Fruit fly (Drosophila melanogaster) whole organism, embryonic: ENCODE results near the gene CG4951.
A peak's percentile ranks its signal among the peaks of the same experiment; 100 is the strongest.

Source experiments
- Asciz ChIP-seq: fragments of 200-800 bp; sonication (Bioruptor generic); optimal IDR thresholded peaks from 2 replicates; lab custom pipeline; 2017; ENCODE audit warnings: missing biosample characterization, mild to moderate bottlenecking, missing genetic modification characterization, missing genetic modification reagents
- CG11093 ChIP-seq: fragments of 200-800 bp; sonication (Bioruptor generic); IDR thresholded peaks from 3 replicates; pipeline ENCODE4 v1.3.6; 2022; ENCODE audit warnings: missing biosample characterization, missing genetic modification characterization
- CG11247 ChIP-seq: fragments of 200-800 bp; sonication (Bioruptor generic); IDR thresholded peaks from 2 replicates; pipeline ENCODE4 v1.3.6; 2022; ENCODE audit warnings: missing biosample characterization, missing genetic modification characterization
- CG11504 ChIP-seq: fragments of 200-800 bp; sonication (Bioruptor generic); optimal IDR thresholded peaks from 3 replicates; lab custom pipeline; 2019; ENCODE audit warnings: missing biosample characterization, mild to moderate bottlenecking, missing genetic modification characterization, moderate library complexity
- CG12071 ChIP-seq: fragments of 200-800 bp; sonication (Bioruptor generic); optimal IDR thresholded peaks from 3 replicates; lab custom pipeline; 2018; ENCODE audit warnings: missing biosample characterization, mild to moderate bottlenecking, missing genetic modification characterization
- CG13123 ChIP-seq: fragments of 200-800 bp; sonication (Bioruptor generic); optimal IDR thresholded peaks from 2 replicates; lab custom pipeline; 2016; ENCODE audit warnings: missing biosample characterization, missing genetic modification characterization
- CG13894 ChIP-seq: fragments of 200-800 bp; sonication (Bioruptor generic); optimal IDR thresholded peaks from 3 replicates; lab custom pipeline; 2018; ENCODE audit warnings: missing biosample characterization, mild to moderate bottlenecking, missing genetic modification characterization, moderate library complexity
- CG16779 ChIP-seq: fragments of 200-800 bp; sonication (Bioruptor generic); IDR thresholded peaks from 2 replicates; pipeline ENCODE4 v1.3.6; 2022; ENCODE audit warnings: missing biosample characterization, missing genetic modification characterization
- CG17361 ChIP-seq: fragments of 200-800 bp; sonication (Bioruptor generic); IDR thresholded peaks from 3 replicates; pipeline ENCODE4 v1.3.6; 2022; ENCODE audit warnings: missing biosample characterization, missing genetic modification characterization
- CG17612 ChIP-seq: fragments of 200-800 bp; sonication (Bioruptor generic); IDR thresholded peaks from 2 replicates; pipeline ENCODE4 v1.3.6; 2022; ENCODE audit warnings: missing biosample characterization, missing genetic modification characterization
- CG3407 ChIP-seq: fragments of 200-800 bp; sonication (Bioruptor generic); optimal IDR thresholded peaks from 2 replicates; lab custom pipeline; 2018; ENCODE audit warnings: missing biosample characterization, mild to moderate bottlenecking, missing genetic modification characterization
- CG4328 ChIP-seq: fragments of 200-800 bp; sonication (Bioruptor generic); optimal IDR thresholded peaks from 3 replicates; lab custom pipeline; 2017; ENCODE audit warnings: missing biosample characterization, missing genetic modification reagents, missing genetic modification characterization
- CG4820 ChIP-seq: fragments of 200-800 bp; sonication (Bioruptor generic); optimal IDR thresholded peaks from 3 replicates; lab custom pipeline; 2016; ENCODE audit warnings: missing biosample characterization, missing genetic modification characterization
- CG5180 ChIP-seq: fragments of 200-800 bp; sonication (Bioruptor generic); optimal IDR thresholded peaks from 3 replicates; lab custom pipeline; 2017; ENCODE audit warnings: missing biosample characterization, missing genetic modification characterization, mild to moderate bottlenecking, moderate library complexity, missing genetic modification reagents
- CG6854 ChIP-seq: fragments of 200-800 bp; sonication (Bioruptor generic); optimal IDR thresholded peaks from 3 replicates; lab custom pipeline; 2017; ENCODE audit warnings: missing biosample characterization, mild to moderate bottlenecking, missing genetic modification characterization
- CG7786 ChIP-seq: fragments of 200-800 bp; sonication (Bioruptor generic); optimal IDR thresholded peaks from 2 replicates; lab custom pipeline; 2016; ENCODE audit warnings: missing biosample characterization, missing genetic modification characterization
- Dfd ChIP-seq, 2 experiments: fragments of >200 bp; optimal IDR thresholded peaks; 2 replicates each; lab custom pipeline; 2017; ENCODE audit warnings: missing biosample characterization in 2 of 2, missing genetic modification characterization in 2 of 2
- Elba2 ChIP-seq: fragments of 200-800 bp; sonication (Bioruptor generic); optimal IDR thresholded peaks from 3 replicates; lab custom pipeline; 2016; ENCODE audit warnings: missing biosample characterization, missing genetic modification characterization
- H15 ChIP-seq: fragments of 200-800 bp; sonication (Bioruptor generic); IDR thresholded peaks from 3 replicates; pipeline ENCODE4 v1.3.6; 2022; ENCODE audit warnings: missing biosample characterization, missing genetic modification characterization
- Hr78 ChIP-seq, 2 experiments: fragments of 200-800 bp in 1 of 2; fragments of >200 bp in 1 of 2; sonication (Bioruptor generic) in 1 of 2; optimal IDR thresholded peaks; 2 replicates each; lab custom pipeline; 2017 to 2019; ENCODE audit warnings: missing biosample characterization in 2 of 2, missing genetic modification characterization in 2 of 2, mild to moderate bottlenecking in 1 of 2, moderate library complexity in 1 of 2
- Kr ChIP-seq: fragments of 200-800 bp; sonication (Bioruptor generic); optimal IDR thresholded peaks from 2 replicates; lab custom pipeline; 2017; ENCODE audit warnings: missing biosample characterization, mild to moderate bottlenecking, missing genetic modification characterization
- Mes4 ChIP-seq: fragments of 200-800 bp; sonication (Bioruptor generic); optimal IDR thresholded peaks from 2 replicates; lab custom pipeline; 2016; ENCODE audit warnings: missing biosample characterization, missing genetic modification characterization
- Nf-YA ChIP-seq: fragments of 200-800 bp; sonication (Bioruptor generic); IDR thresholded peaks from 2 replicates; pipeline ENCODE4 v1.3.6; 2022; ENCODE audit warnings: missing biosample characterization, missing genetic modification characterization
- Oli ChIP-seq: fragments of 200-800 bp; sonication (Bioruptor generic); optimal IDR thresholded peaks from 2 replicates; lab custom pipeline; 2018; ENCODE audit warnings: missing biosample characterization, mild to moderate bottlenecking, missing genetic modification characterization, moderate library complexity
- Ptx1 ChIP-seq: fragments of 200-800 bp; sonication (Bioruptor generic); IDR thresholded peaks from 2 replicates; pipeline ENCODE4 v1.3.6; 2022; ENCODE audit warnings: missing biosample characterization, missing genetic modification characterization
- Xrp1 ChIP-seq: fragments of 200-800 bp; sonication (Bioruptor generic); IDR thresholded peaks from 2 replicates; pipeline ENCODE4 v1.3.6; 2022; ENCODE audit warnings: missing biosample characterization, missing genetic modification characterization
- da ChIP-seq: fragments of 200-800 bp; sonication (Bioruptor generic); optimal IDR thresholded peaks from 2 replicates; lab custom pipeline; 2016; ENCODE audit warnings: missing biosample characterization, missing genetic modification characterization
- ems ChIP-seq: fragments of 200-800 bp; sonication (Bioruptor generic); optimal IDR thresholded peaks from 3 replicates; lab custom pipeline; 2016; ENCODE audit warnings: missing biosample characterization, missing genetic modification characterization
- eve ChIP-seq, 2 experiments: fragments of >200 bp; optimal IDR thresholded peaks; 2 replicates each; lab custom pipeline; 2017; ENCODE audit warnings: missing biosample characterization in 2 of 2, missing genetic modification characterization in 2 of 2
- ewg ChIP-seq: fragments of 200-800 bp; sonication (Bioruptor generic); optimal IDR thresholded peaks from 3 replicates; lab custom pipeline; 2017; ENCODE audit warnings: mild to moderate bottlenecking, missing biosample characterization, missing genetic modification reagents, missing genetic modification characterization
- fd3F ChIP-seq: fragments of 200-800 bp; sonication (Bioruptor generic); optimal IDR thresholded peaks from 2 replicates; lab custom pipeline; 2018; ENCODE audit warnings: missing biosample characterization, mild to moderate bottlenecking, missing genetic modification characterization, moderate library complexity
- fd96Cb ChIP-seq: fragments of 200-800 bp; sonication (Bioruptor generic); optimal IDR thresholded peaks from 2 replicates; lab custom pipeline; 2018; ENCODE audit warnings: missing biosample characterization, mild to moderate bottlenecking, missing genetic modification characterization, moderate library complexity
- gce ChIP-seq: fragments of 200-800 bp; sonication (Bioruptor generic); IDR thresholded peaks from 3 replicates; pipeline ENCODE4 v1.3.6; 2022; ENCODE audit warnings: missing biosample characterization, missing genetic modification characterization
- gcm2 ChIP-seq: fragments of 200-800 bp; sonication (Bioruptor generic); optimal IDR thresholded peaks from 2 replicates; lab custom pipeline; 2016; ENCODE audit warnings: missing biosample characterization, missing genetic modification characterization
- gsb-n ChIP-seq: fragments of 200-800 bp; sonication (Bioruptor generic); optimal IDR thresholded peaks from 3 replicates; lab custom pipeline; 2018; ENCODE audit warnings: missing biosample characterization, mild to moderate bottlenecking, missing genetic modification characterization
- klu ChIP-seq: fragments of 200-800 bp; sonication (Bioruptor generic); IDR thresholded peaks from 2 replicates; pipeline ENCODE4 v1.3.6; 2022; ENCODE audit warnings: missing biosample characterization, missing genetic modification characterization
- mirr ChIP-seq: fragments of 200-800 bp; sonication (Bioruptor generic); optimal IDR thresholded peaks from 3 replicates; lab custom pipeline; 2018; ENCODE audit warnings: missing biosample characterization, mild to moderate bottlenecking, missing genetic modification characterization
- nerfin-1 ChIP-seq: fragments of 200-800 bp; sonication (Bioruptor generic); optimal IDR thresholded peaks from 3 replicates; lab custom pipeline; 2019; ENCODE audit warnings: missing biosample characterization, mild to moderate bottlenecking, missing genetic modification characterization, moderate library complexity
- odd ChIP-seq: fragments of 200-800 bp; sonication (Bioruptor generic); optimal IDR thresholded peaks from 2 replicates; lab custom pipeline; 2017; ENCODE audit warnings: missing biosample characterization, mild to moderate bottlenecking, missing genetic modification characterization
- peb ChIP-seq: fragments of 200-800 bp; sonication (Bioruptor generic); IDR thresholded peaks from 2 replicates; pipeline ENCODE4 v1.3.6; 2022; ENCODE audit warnings: missing biosample characterization, missing genetic modification characterization
- pita ChIP-seq: fragments of 200-800 bp; sonication (Bioruptor generic); optimal IDR thresholded peaks from 2 replicates; lab custom pipeline; 2017; ENCODE audit warnings: missing biosample characterization, mild to moderate bottlenecking, missing genetic modification characterization
- pros ChIP-seq: fragments of 200-800 bp; sonication (Bioruptor generic); optimal IDR thresholded peaks from 3 replicates; lab custom pipeline; 2019; ENCODE audit warnings: missing biosample characterization, mild to moderate bottlenecking, missing genetic modification characterization, moderate library complexity
- run ChIP-seq: fragments of 200-800 bp; sonication (Bioruptor generic); optimal IDR thresholded peaks from 3 replicates; lab custom pipeline; 2018; ENCODE audit warnings: missing biosample characterization, mild to moderate bottlenecking, missing genetic modification characterization
- salm ChIP-seq: fragments of 200-800 bp; sonication (Bioruptor generic); optimal IDR thresholded peaks from 2 replicates; lab custom pipeline; 2018; ENCODE audit warnings: missing biosample characterization, mild to moderate bottlenecking, missing genetic modification characterization
- slp2 ChIP-seq: fragments of 200-800 bp; sonication (Bioruptor generic); optimal IDR thresholded peaks from 2 replicates; lab custom pipeline; 2016; ENCODE audit warnings: missing biosample characterization, missing genetic modification characterization
- tio ChIP-seq: fragments of 200-800 bp; sonication (Bioruptor generic); optimal IDR thresholded peaks from 2 replicates; lab custom pipeline; 2017; ENCODE audit warnings: missing biosample characterization, missing genetic modification characterization, inconsistent platforms
- tll ChIP-seq, 2 experiments: fragments of 200-800 bp in 1 of 2; fragments of >200 bp in 1 of 2; sonication (Bioruptor generic) in 1 of 2; optimal IDR thresholded peaks; 2 replicates each; lab custom pipeline; 2017 to 2019; ENCODE audit warnings: missing biosample characterization in 2 of 2, missing genetic modification characterization in 2 of 2, mild to moderate bottlenecking in 1 of 2, moderate library complexity in 1 of 2
- zen2 ChIP-seq: fragments of 200-800 bp; sonication (Bioruptor generic); IDR thresholded peaks from 3 replicates; pipeline ENCODE4 v1.3.6; 2022; ENCODE audit warnings: missing biosample characterization, missing genetic modification characterization; ENCODE audit not compliant: partially characterized antibody
- zfh1 ChIP-seq: fragments of 200-800 bp; sonication (Bioruptor generic); IDR thresholded peaks from 3 replicates; pipeline ENCODE4 v1.3.6; 2022; ENCODE audit warnings: missing biosample characterization, missing genetic modification characterization

The CG4951 gene

DNA sequence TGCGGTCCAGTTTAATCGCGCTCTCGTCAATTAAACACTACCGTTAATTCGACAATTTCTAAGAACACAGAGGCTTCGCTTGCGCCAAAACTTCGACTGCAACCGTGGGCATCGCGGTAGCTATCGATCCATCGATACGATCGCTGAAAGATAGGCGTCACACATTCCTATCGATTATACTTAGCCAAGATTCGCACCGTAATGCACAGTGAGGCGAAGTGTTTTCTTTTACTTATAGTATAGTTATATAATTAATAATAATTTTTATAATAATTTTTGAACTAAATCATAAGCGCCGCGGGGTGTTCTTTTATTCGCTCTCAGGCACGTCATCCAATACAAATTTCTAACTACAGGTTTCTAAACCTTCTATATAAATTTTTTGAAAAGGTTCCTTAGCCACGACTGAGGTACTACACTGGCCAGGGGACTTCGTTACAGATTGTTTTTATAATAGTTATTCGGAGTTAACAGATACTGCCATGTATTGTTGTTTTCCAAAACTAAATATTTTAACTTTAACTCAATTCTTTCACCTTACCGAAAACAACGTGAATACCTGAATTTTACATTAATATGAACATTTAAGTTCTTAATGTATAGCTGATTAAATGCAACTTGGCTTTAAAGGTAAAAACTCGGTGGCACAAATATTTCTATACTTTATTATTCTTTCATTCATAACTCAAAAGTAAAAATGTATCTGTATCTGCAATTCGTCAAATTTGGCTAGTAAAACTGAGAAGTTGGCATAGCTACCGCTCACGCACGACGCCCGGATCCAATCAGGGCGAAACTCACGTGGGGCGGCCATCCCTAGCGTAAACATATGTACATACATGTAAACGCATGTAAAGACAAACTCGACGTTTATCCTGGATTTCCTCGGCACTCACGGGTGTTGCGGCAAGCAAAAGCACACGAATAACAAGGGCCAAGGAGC is 15.9 kb downstream of the CG4951 start, which contains the start of the genes NSD and BOD1 (continued):
- TF ChIP-seq Oli = peak; percentile 58
- TF ChIP-seq CG13894 (tag; lab: Kevin White, UChicago) = no peak
- peak; percentile 69 for TF ChIP-seq klu (GFP tag; lab: Robert Waterston, UW)
- TF ChIP-seq nerfin-1 (tag; lab: Kevin White, UChicago) = no peak
- no peak for TF ChIP-seq CG11093
- TF ChIP-seq peb (GFP tag; lab: Robert Waterston, UW) = no peak
- TF ChIP-seq Dfd (GFP tag; optimal IDR thresholded peaks at IDR 0.05; lab: Kevin White, UChicago) = no peak
- TF ChIP-seq odd (GFP tag; lab: Kevin White, UChicago) = no peak
- no peak for TF ChIP-seq tll (GFP tag; optimal IDR thresholded peaks at IDR 0.05; lab: Kevin White, UChicago)
- TF ChIP-seq CG6854 (GFP tag; lab: Kevin White, UChicago) = no peak
- TF ChIP-seq CG11247 (GFP tag; lab: Robert Waterston, UW) = peak; percentile 76
- TF ChIP-seq gsb-n = no peak
- TF ChIP-seq CG13123 (GFP tag; lab: Kevin White, UChicago) = no peak
- TF ChIP-seq CG4820 (GFP tag; lab: Kevin White, UChicago) = peak; percentile 46
- TF ChIP-seq run (tag; lab: Kevin White, UChicago) = no peak
- TF ChIP-seq Kr (GFP tag; lab: Kevin White, UChicago) = no peak
- no peak for TF ChIP-seq Elba2 (GFP tag; lab: Kevin White, UChicago)
- peak; percentile 42 for TF ChIP-seq mirr (GFP tag; lab: Kevin White, UChicago)
- TF ChIP-seq CG5180 (GFP tag; lab: Kevin White, UChicago) = no peak
- TF ChIP-seq CG3407 (GFP tag; lab: Kevin White, UChicago) = no peak
- TF ChIP-seq Asciz (GFP tag; lab: Kevin White, UChicago) = no peak
- no peak for TF ChIP-seq eve (GFP tag; optimal IDR thresholded peaks at IDR 0.05; lab: Kevin White, UChicago)
- TF ChIP-seq slp2 (GFP tag; lab: Kevin White, UChicago) = no peak
- peak; percentile 18 for TF ChIP-seq CG4328 (GFP tag; lab: Kevin White, UChicago)
- no peak for TF ChIP-seq CG17612
- no peak for TF ChIP-seq CG11504
- TF ChIP-seq fd96Cb (tag; lab: Kevin White, UChicago) = peak; percentile 10
- TF ChIP-seq da (GFP tag; lab: Kevin White, UChicago) = no peak
- no peak for TF ChIP-seq tio (GFP tag; lab: Kevin White, UChicago)
- TF ChIP-seq pita (GFP tag; lab: Kevin White, UChicago) = peak; percentile 43
- no peak for TF ChIP-seq ems (GFP tag; lab: Kevin White, UChicago)
- TF ChIP-seq fd3F = no peak
- peak; percentile 70; the same call in 1 of the 3 replicates for TF ChIP-seq zfh1
- TF ChIP-seq Xrp1 (GFP tag; lab: Robert Waterston, UW) = peak; percentile 72
- TF ChIP-seq CG16779 (GFP tag; lab: Robert Waterston, UW) = no peak; the same call in 1 of the 2 replicates
- no peak for TF ChIP-seq CG7786 (GFP tag; lab: Kevin White, UChicago)
- TF ChIP-seq CG12071 = no peak
- TF ChIP-seq zen2 (GFP tag; lab: Robert Waterston, UW) = peak; percentile 93
- no peak for TF ChIP-seq gcm2 (GFP tag; lab: Kevin White, UChicago)
- TF ChIP-seq CG17361 (GFP tag; lab: Robert Waterston, UW) = peak; percentile 87; the same call in 2 of the 3 replicates
- no peak for TF ChIP-seq pros (GFP tag; lab: Kevin White, UChicago)
- TF ChIP-seq Ptx1 (GFP tag; lab: Robert Waterston, UW) = peak; percentile 72
- peak; percentile 48; the same call in 1 of the 3 replicates for TF ChIP-seq H15
- no peak for TF ChIP-seq gce (GFP tag; lab: Robert Waterston, UW)
- no peak for TF ChIP-seq salm
- no peak for TF ChIP-seq Hr78 (GFP tag; optimal IDR thresholded peaks at IDR 0.05; lab: Kevin White, UChicago)
- no peak for TF ChIP-seq Mes4 (GFP tag; lab: Kevin White, UChicago)
- no peak for TF ChIP-seq Nf-YA (GFP tag; lab: Robert Waterston, UW)
- peak; percentile 31 for TF ChIP-seq ewg (GFP tag; lab: Kevin White, UChicago)
